Worm (Caenorhabditis elegans) whole organism, dauer: ENCODE measurements around the gene C05B5.1.

Experiments
- unc-62 ChIP-seq: sonication (generic microtip); optimal IDR thresholded peaks from 2 replicates; lab custom pipeline; 2017; ENCODE audit warnings: missing biosample characterization, missing genetic modification reagents, missing genetic modification characterization

C05B5.1 gene

DNA sequence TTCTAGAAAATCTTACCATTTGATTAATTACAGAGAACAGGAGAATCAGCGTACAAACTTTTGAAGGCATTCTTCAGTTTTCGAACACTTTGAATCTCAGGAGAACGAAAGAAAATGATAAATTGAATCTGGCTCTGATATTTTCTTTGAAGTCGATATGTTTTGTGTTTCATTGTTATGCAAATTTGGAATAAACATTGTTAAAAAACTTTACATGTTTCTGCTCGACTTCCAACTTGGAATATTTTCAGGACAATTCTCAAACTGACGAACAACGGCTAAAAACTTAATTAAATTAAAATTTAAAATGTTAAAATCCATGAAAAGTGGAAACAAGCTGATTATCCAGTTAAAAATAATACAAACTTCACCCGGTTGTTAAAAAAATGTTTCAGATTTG, at the start of gene C05B5.1:
Gene C05B5.1 (minus strand): TSS at position 101 of the 400 bp plus-strand sequence.
- no peak for TF ChIP-seq unc-62 (GFP tag; lab: Kevin White, UChicago)

DNA sequence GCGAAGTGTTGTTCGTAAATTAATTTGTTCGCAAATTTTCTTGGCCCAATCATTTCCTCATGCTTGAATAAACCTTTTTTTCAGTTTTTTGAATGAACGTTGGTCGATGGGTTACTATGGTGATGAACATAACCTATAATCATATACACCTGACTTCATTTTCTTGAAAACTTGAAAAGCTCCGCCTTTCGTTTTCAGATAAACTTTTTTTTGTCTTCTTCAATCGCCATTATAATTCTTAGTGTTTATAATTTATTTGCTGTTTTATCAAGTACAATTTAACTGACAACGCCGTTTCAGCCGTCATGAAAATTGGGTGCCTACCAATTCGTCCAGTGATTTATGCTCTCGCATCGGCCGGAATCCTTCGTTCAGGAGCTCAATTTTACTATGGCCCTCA, 48.9 kb upstream of the C05B5.1 start, which contains the start of gene M04D8.7:
Gene M04D8.7 (plus strand): TSS at position 301 of the 400 bp plus-strand sequence.
- TF ChIP-seq unc-62 (GFP tag; lab: Kevin White, UChicago) = no peak

ce11 chrIII:10035783-10036182, 47.5 kb upstream of the C05B5.1 start, which contains the start of gene xbx-3:
Gene xbx-3 (plus strand): TSS chrIII:10035945.
- TF ChIP-seq unc-62 (GFP tag; lab: Kevin White, UChicago) = no peak

DNA sequence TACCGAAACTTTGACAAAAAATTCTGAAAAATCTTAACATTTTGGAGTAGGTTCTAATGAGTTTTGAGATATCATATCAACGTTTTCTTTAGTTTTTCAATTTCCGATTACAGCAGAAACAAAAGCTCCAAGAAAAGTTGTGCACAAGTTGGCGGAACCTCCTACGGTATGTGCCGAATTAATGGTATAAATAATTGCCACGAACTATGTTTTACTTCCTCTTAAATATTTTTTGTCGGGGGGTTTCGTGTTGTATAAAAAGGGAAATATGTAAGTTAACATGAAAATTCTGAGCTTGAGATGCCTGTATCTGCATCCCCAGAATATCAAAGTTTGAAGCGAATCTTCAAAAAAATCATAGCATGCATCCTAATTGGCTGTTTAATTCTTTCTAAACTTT, 45.6 kb upstream of the C05B5.1 start, which contains the start of gene M04D8.8:
Gene M04D8.8 (plus strand): TSS at position 301 of the 400 bp plus-strand sequence.
- no peak for TF ChIP-seq unc-62 (GFP tag; lab: Kevin White, UChicago)

- no peak for TF ChIP-seq unc-62 (GFP tag; lab: Kevin White, UChicago)
Measured at ce11 chrIII:10033213-10033612, 45.0 kb upstream of the C05B5.1 start, which contains the start of gene M04D8.5. Gene M04D8.5 (minus strand): TSS chrIII:10033313.

ce11 chrIII:10030549-10030948, 42.3 kb upstream of the C05B5.1 start, which contains the start of gene M04D8.4:
Gene M04D8.4 (minus strand): TSS chrIII:10030649.
- TF ChIP-seq unc-62 (GFP tag; lab: Kevin White, UChicago) = no peak

ce11 chrIII:10027947-10028346, 39.7 kb upstream of the C05B5.1 start, which contains the start of gene ins-23:
Gene ins-23 (plus strand): TSS chrIII:10028247.
- TF ChIP-seq unc-62 (GFP tag; lab: Kevin White, UChicago) = no peak

DNA sequence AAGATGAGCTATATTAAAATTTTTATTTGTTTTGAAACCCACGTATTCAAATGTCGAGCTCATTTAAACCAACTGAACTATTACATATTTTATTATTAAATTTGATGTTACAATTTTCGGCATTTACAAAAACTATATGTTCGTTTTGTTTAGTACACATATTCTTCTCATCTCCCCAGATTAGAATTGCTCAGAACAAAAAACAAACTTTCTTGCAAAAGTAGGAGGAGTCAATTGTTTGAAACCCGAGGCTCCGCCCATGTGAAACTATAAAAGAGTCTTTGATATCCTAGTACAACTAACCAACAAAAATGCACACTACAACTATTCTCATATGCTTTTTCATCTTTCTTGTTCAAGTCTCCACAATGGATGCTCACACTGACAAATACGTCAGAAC, 37.7 kb upstream of the C05B5.1 start, which contains the start of gene ins-22:
Gene ins-22 (plus strand): TSS at position 301 of the 400 bp plus-strand sequence.
- TF ChIP-seq unc-62 (GFP tag; lab: Kevin White, UChicago) = no peak

ce11 chrIII:10023452-10023851, 35.2 kb upstream of the C05B5.1 start, which contains the start of gene ins-21:
Gene ins-21 (plus strand): TSS chrIII:10023752.
- no peak for TF ChIP-seq unc-62 (GFP tag; lab: Kevin White, UChicago)

ce11 chrIII:10018007-10018406, 29.8 kb upstream of the C05B5.1 start:
- TF ChIP-seq unc-62 (GFP tag; lab: Kevin White, UChicago) = no peak

ce11 chrIII:10016413-10017051, 28.3 kb upstream of the C05B5.1 start, which contains the start of gene rgs-1:
Gene rgs-1 (minus strand): TSS chrIII:10016558.
- no peak for TF ChIP-seq unc-62 (GFP tag; lab: Kevin White, UChicago)

DNA sequence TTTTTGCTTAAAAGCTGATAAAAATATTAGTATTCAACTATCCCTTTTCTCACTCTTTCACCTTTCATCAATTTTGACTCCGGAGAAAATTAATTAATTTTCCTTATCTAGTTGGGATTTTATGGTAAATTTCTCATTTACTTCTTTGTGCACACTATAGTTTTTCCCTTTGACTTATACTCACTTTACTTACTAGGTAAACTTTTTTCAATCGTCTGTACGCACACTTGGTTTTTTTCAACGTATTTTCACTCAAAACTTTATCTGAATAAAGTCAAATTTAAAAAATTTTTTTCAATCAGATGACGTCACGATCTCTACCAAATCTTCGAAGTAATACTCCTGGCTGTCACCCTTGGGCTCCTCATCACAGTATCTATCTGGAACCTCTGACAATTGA, 23.9 kb upstream of the C05B5.1 start, which contains the start of gene C05B5.16:
Gene C05B5.16 (plus strand): TSS at position 301 of the 400 bp plus-strand sequence.
- no peak for TF ChIP-seq unc-62 (GFP tag; lab: Kevin White, UChicago)

DNA sequence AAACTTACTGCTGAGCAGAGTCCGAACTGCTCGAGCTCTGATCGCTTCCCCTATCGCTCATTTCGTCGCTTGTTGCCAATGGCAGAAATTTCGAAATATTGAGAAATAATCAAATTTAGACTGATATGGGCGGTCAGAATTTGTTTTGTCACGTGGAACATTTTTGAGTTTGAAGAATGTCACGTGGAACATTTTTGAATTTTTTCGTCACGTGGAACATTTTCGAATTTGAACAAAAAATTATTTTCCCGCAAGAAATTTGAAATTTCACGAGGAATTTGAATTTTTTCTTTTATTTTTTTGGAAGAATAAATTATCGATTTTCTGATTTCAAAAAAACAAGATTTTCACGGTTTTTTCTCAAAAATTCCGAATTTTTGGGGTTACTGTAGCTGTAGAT, 21.9 kb upstream of the C05B5.1 start, which contains the start of gene fbxa-155:
Gene fbxa-155 (minus strand): TSS at position 101 of the 400 bp plus-strand sequence.
- TF ChIP-seq unc-62 (GFP tag; lab: Kevin White, UChicago) = no peak

- no peak for TF ChIP-seq unc-62 (GFP tag; lab: Kevin White, UChicago)
Measured at ce11 chrIII:10006734-10007348, 18.6 kb upstream of the C05B5.1 start, which contains the start of gene C05B5.8. Gene C05B5.8 (minus strand): TSS chrIII:10006784.

DNA sequence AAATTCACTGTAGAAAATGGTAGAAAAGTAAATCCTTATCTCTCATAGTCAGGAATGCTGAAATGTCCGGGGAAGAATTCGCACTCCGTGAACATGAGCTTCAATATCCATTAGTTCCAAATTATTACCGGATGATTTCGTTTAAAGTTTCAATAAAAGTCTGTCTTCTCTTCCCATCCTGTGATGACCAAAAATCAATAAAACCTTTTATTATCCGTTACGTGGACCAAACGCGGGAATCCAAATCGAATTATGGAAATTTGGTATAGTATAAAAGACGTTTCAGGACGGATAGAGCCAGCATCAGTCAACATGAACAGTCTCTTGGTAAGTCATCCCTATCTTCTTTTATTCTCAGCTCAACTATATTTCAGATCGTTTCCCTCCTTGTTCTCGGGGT, 16.0 kb upstream of the C05B5.1 start, which contains the start of gene C05B5.11:
Gene C05B5.11 (plus strand): TSS at position 301 of the 400 bp plus-strand sequence.
- TF ChIP-seq unc-62 (GFP tag; lab: Kevin White, UChicago) = no peak

DNA sequence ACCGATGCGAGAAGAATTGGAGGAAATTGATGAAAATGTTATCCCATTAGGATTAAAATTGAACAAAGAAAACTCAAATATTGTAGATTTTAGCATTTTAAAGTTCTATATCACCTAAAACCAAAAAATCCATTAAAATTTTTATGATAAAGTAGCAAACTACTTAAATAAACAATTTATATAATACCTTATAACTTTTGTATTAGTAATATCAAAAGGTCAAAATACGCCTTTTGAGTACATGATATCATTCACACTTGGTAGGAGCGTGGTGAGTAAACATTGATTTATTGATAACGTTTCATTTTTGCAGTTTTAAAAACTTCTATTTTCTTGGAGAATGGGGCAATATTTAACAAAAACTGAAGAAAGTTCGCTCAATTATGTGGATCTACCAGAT, 12.8 kb upstream of the C05B5.1 start, which contains the start of gene C05B5.5:
Gene C05B5.5 (plus strand): TSS at position 301 of the 400 bp plus-strand sequence.
- no peak for TF ChIP-seq unc-62 (GFP tag; lab: Kevin White, UChicago)
